Fruit fly (Drosophila melanogaster) whole organism, wandering third instar larva: ENCODE results near the gene exd.

Experiments used
- GATAd ChIP-seq: sonication (Bioruptor generic); optimal IDR thresholded peaks from 2 replicates; lab custom pipeline; 2016; ENCODE audit warnings: missing biosample characterization, missing genetic modification characterization
- HLH106 ChIP-seq: fragments of 200-800 bp; optimal IDR thresholded peaks from 3 replicates; lab custom pipeline; 2019; ENCODE audit warnings: missing biosample characterization, mild to moderate bottlenecking, missing genetic modification characterization, moderate library complexity
- Hr78 ChIP-seq: fragments of >200 bp; optimal IDR thresholded peaks from 2 replicates; lab custom pipeline; 2017; ENCODE audit warnings: missing biosample characterization, missing genetic modification characterization
- Sp1 ChIP-seq: fragments of 200-800 bp; sonication (Bioruptor generic); optimal IDR thresholded peaks from 3 replicates; lab custom pipeline; 2019; ENCODE audit warnings: missing biosample characterization, mild to moderate bottlenecking, missing genetic modification characterization, moderate library complexity
- h ChIP-seq: fragments of 200-800 bp; sonication (Bioruptor generic); optimal IDR thresholded peaks from 3 replicates; lab custom pipeline; 2016; ENCODE audit warnings: missing biosample characterization, mild to moderate bottlenecking, missing genetic modification characterization
- pan ChIP-seq: fragments of >200 bp; optimal IDR thresholded peaks from 2 replicates; lab custom pipeline; 2017

DNA sequence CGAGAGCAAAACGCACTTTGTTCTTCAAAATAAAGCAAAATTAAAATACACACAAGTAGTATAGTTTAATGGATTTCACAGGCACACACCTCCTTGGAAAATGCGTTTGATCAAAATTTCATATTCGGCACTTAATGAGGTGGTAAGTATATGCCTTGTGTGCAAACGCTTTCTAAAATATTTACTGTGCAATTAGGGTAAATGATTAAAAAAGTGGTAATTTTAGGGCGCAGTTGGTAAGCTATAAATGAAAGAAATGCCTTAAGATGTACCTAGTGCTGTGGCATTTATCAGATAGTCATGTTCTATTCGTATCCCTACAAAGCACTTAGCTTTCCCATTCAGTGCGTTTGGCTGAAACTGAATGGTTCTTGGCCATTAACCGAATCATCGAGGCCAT is 18.1 kb upstream of the exd start, which contains the start of gene Or13a:
- TF ChIP-seq Sp1 (GFP tag; lab: Kevin White, UChicago), result no peak
- TF ChIP-seq GATAd (GFP tag; lab: Kevin White, UChicago), result no peak
- no peak for TF ChIP-seq pan (lab: Kevin White, UChicago)
- no peak for TF ChIP-seq HLH106
- no peak for TF ChIP-seq Hr78 (GFP tag; lab: Kevin White, UChicago)
- TF ChIP-seq h (GFP tag; lab: Kevin White, UChicago), result no peak
